Fruit fly (Drosophila melanogaster) Kc167 (cell line): ENCODE results near the gene Nmdmc.

Experiments
- Myc ChIP-seq: fragments of >200 bp; optimal IDR thresholded peaks from 2 replicates; lab custom pipeline; 2017; ENCODE audit warnings: missing external identifiers
- Sin3A ChIP-seq: fragments of >200 bp; optimal IDR thresholded peaks from 2 replicates; lab custom pipeline; 2018; ENCODE audit warnings: missing external identifiers
- h ChIP-seq: fragments of >200 bp; optimal IDR thresholded peaks from 3 replicates; lab custom pipeline; 2018; ENCODE audit warnings: missing external identifiers
- insv ChIP-seq: fragments of >200 bp; optimal IDR thresholded peaks from 3 replicates; lab custom pipeline; 2018; ENCODE audit warnings: missing external identifiers
- psq ChIP-seq: fragments of >200 bp; optimal IDR thresholded peaks from 2 replicates; lab custom pipeline; 2017; ENCODE audit warnings: missing external identifiers
- ttk ChIP-seq: sonication (Bioruptor generic); optimal IDR thresholded peaks from 2 replicates; lab custom pipeline; 2017; ENCODE audit warnings: missing external identifiers

The Nmdmc gene

dm6 chr3R:9030006-9030749, 20.2 kb downstream of the Nmdmc start:
- no peak for TF ChIP-seq Sin3A
- no peak for TF ChIP-seq h (lab: Kevin White, UChicago)
- no peak for TF ChIP-seq ttk (lab: Kevin White, UChicago)
- no peak for TF ChIP-seq psq
- no peak for TF ChIP-seq insv (lab: Kevin White, UChicago)
- TF ChIP-seq Myc: no peak

- TF ChIP-seq insv (lab: Kevin White, UChicago) (no peak), psq (no peak), h (lab: Kevin White, UChicago) (no peak), Sin3A (no peak), Myc (no peak), ttk (lab: Kevin White, UChicago) (no peak)
Measured at dm6 chr3R:9029411-9029810, 20.9 kb downstream of the Nmdmc start.

- no peak for TF ChIP-seq h (lab: Kevin White, UChicago)
- TF ChIP-seq Sin3A: no peak
Measured at dm6 chr3R:9028690-9029089, 21.7 kb downstream of the Nmdmc start.

- TF ChIP-seq ttk (lab: Kevin White, UChicago) (no peak), psq (no peak), Myc (no peak), insv (lab: Kevin White, UChicago) (no peak), Sin3A (no peak), h (lab: Kevin White, UChicago) (no peak)
Measured at dm6 chr3R:9027082-9027481, 23.3 kb downstream of the Nmdmc start.

dm6 chr3R:9024835-9025510, 25.4 kb downstream of the Nmdmc start:
- TF ChIP-seq insv (lab: Kevin White, UChicago) (no peak), ttk (lab: Kevin White, UChicago) (no peak), psq (no peak), Sin3A (no peak)

dm6 chr3R:9023934-9024333, 26.4 kb downstream of the Nmdmc start:
- TF ChIP-seq Myc (no peak), ttk (lab: Kevin White, UChicago) (no peak), psq (no peak)

- no peak for TF ChIP-seq Myc
- no peak for TF ChIP-seq insv (lab: Kevin White, UChicago)
- no peak for TF ChIP-seq Sin3A
- TF ChIP-seq h (lab: Kevin White, UChicago): no peak
- no peak for TF ChIP-seq ttk (lab: Kevin White, UChicago)
- no peak for TF ChIP-seq psq
Measured at dm6 chr3R:9019689-9020138, 30.6 kb downstream of the Nmdmc start, which contains the start of gene tgo. Gene tgo, minus strand, starts transcription at chr3R:9020022.

- no peak for TF ChIP-seq h (lab: Kevin White, UChicago)
- no peak for TF ChIP-seq Sin3A
- TF ChIP-seq ttk (lab: Kevin White, UChicago): no peak
- TF ChIP-seq insv (lab: Kevin White, UChicago): no peak
- TF ChIP-seq Myc: no peak
- no peak for TF ChIP-seq psq
Measured at dm6 chr3R:9016869-9017268, 33.5 kb downstream of the Nmdmc start.

dm6 chr3R:9014859-9015466, 35.4 kb downstream of the Nmdmc start, which contains the start of the genes Kcmf1, Sf3b5 and CG11986:
Gene Kcmf1, minus strand, starts transcription at chr3R:9014909.
Gene Sf3b5, minus strand, starts transcription at chr3R:9015341.
Gene CG11986, plus strand, starts transcription at chr3R:9015446.
- no peak for TF ChIP-seq Sin3A
- no peak for TF ChIP-seq psq
- no peak for TF ChIP-seq Myc
- TF ChIP-seq ttk (lab: Kevin White, UChicago): no peak
- TF ChIP-seq h (lab: Kevin White, UChicago): no peak
- TF ChIP-seq insv (lab: Kevin White, UChicago): no peak

- TF ChIP-seq Sin3A (no peak), ttk (lab: Kevin White, UChicago) (no peak), Myc (no peak), insv (lab: Kevin White, UChicago) (no peak), h (lab: Kevin White, UChicago) (no peak), psq (no peak)
Measured at dm6 chr3R:9013765-9014380, 36.5 kb downstream of the Nmdmc start.

dm6 chr3R:9011708-9012107, 38.6 kb downstream of the Nmdmc start:
- TF ChIP-seq h (lab: Kevin White, UChicago) (no peak), Myc (no peak), psq (no peak), insv (lab: Kevin White, UChicago) (no peak), ttk (lab: Kevin White, UChicago) (no peak), Sin3A (no peak)

dm6 chr3R:9010695-9011094, 39.7 kb downstream of the Nmdmc start:
- no peak for TF ChIP-seq insv (lab: Kevin White, UChicago)
- TF ChIP-seq ttk (lab: Kevin White, UChicago): no peak
- TF ChIP-seq psq: no peak
- TF ChIP-seq h (lab: Kevin White, UChicago): no peak
- no peak for TF ChIP-seq Sin3A
- TF ChIP-seq Myc: no peak
